Fruit fly (Drosophila melanogaster) whole organism, embryonic: ENCODE data around the gene CG32354.

Experiments used
- BEAF-32 ChIP-seq: fragments of 200-800 bp; sonication (Bioruptor generic); optimal IDR thresholded peaks from 3 replicates; lab custom pipeline; 2017; ENCODE audit warnings: missing biosample characterization, missing genetic modification characterization, mild to moderate bottlenecking, moderate library complexity, missing genetic modification reagents
- BtbVII ChIP-seq: fragments of 200-800 bp; sonication (Bioruptor generic); optimal IDR thresholded peaks from 3 replicates; lab custom pipeline; 2017; ENCODE audit warnings: missing biosample characterization, mild to moderate bottlenecking, missing genetic modification characterization
- CG10267 ChIP-seq: fragments of 200-800 bp; sonication (Bioruptor generic); optimal IDR thresholded peaks from 2 replicates; lab custom pipeline; 2018; ENCODE audit warnings: missing biosample characterization, mild to moderate bottlenecking, missing genetic modification characterization, moderate library complexity
- CG11695 ChIP-seq: fragments of 200-800 bp; sonication (Bioruptor generic); IDR thresholded peaks from 3 replicates; pipeline ENCODE4 v1.3.6; 2022; ENCODE audit warnings: missing biosample characterization, missing genetic modification characterization
- CG13287 ChIP-seq: fragments of 200-800 bp; sonication (Bioruptor generic); IDR thresholded peaks from 2 replicates; pipeline ENCODE4 v1.3.6; 2022; ENCODE audit warnings: missing biosample characterization, missing genetic modification characterization; ENCODE audit not compliant: partially characterized antibody
- CG13296 ChIP-seq: fragments of 200-800 bp; sonication (Bioruptor generic); optimal IDR thresholded peaks from 3 replicates; lab custom pipeline; 2018; ENCODE audit warnings: missing biosample characterization, mild to moderate bottlenecking, missing genetic modification characterization
- CG13894 ChIP-seq: fragments of 200-800 bp; sonication (Bioruptor generic); optimal IDR thresholded peaks from 3 replicates; lab custom pipeline; 2018; ENCODE audit warnings: missing biosample characterization, mild to moderate bottlenecking, missing genetic modification characterization, moderate library complexity
- CG14014 ChIP-seq: fragments of 200-800 bp; sonication (Bioruptor generic); IDR thresholded peaks from 2 replicates; pipeline ENCODE4 v1.3.6; 2022; ENCODE audit warnings: missing biosample characterization, missing genetic modification characterization
- CG16863 ChIP-seq: fragments of 200-800 bp; sonication (Bioruptor generic); optimal IDR thresholded peaks from 3 replicates; lab custom pipeline; 2016; ENCODE audit warnings: missing biosample characterization, missing genetic modification characterization
- CG17328 ChIP-seq: fragments of 200-800 bp; sonication (Bioruptor generic); IDR thresholded peaks from 2 replicates; pipeline ENCODE4 v1.3.6; 2022; ENCODE audit warnings: missing biosample characterization, missing genetic modification characterization
- CG17361 ChIP-seq: fragments of 200-800 bp; sonication (Bioruptor generic); IDR thresholded peaks from 3 replicates; pipeline ENCODE4 v1.3.6; 2022; ENCODE audit warnings: missing biosample characterization, missing genetic modification characterization
- CG1792 ChIP-seq: fragments of 200-800 bp; sonication (Bioruptor generic); optimal IDR thresholded peaks from 2 replicates; lab custom pipeline; 2016; ENCODE audit warnings: missing biosample characterization, missing genetic modification characterization
- CG18262 ChIP-seq: fragments of 200-800 bp; optimal IDR thresholded peaks from 3 replicates; lab custom pipeline; 2019; ENCODE audit warnings: missing biosample characterization, mild to moderate bottlenecking, missing genetic modification characterization, moderate library complexity
- CG1832 ChIP-seq: fragments of 200-800 bp; sonication (Bioruptor generic); optimal IDR thresholded peaks from 2 replicates; lab custom pipeline; 2017; ENCODE audit warnings: missing biosample characterization, mild to moderate bottlenecking, missing genetic modification characterization, inconsistent platforms
- CG18476 ChIP-seq: fragments of 200-800 bp; sonication (Bioruptor generic); optimal IDR thresholded peaks from 2 replicates; lab custom pipeline; 2016; ENCODE audit warnings: missing biosample characterization, mild to moderate bottlenecking, missing genetic modification characterization
- CG2129 ChIP-seq: fragments of 200-800 bp; sonication (Bioruptor generic); IDR thresholded peaks from 2 replicates; pipeline ENCODE4 v1.3.6; 2022; ENCODE audit warnings: missing biosample characterization, missing genetic modification characterization; ENCODE audit not compliant: partially characterized antibody
- CG2199 ChIP-seq: fragments of 200-800 bp; sonication (Bioruptor generic); IDR thresholded peaks from 3 replicates; pipeline ENCODE4 v1.3.6; 2022; ENCODE audit warnings: missing biosample characterization, missing genetic modification characterization
- CG31441 ChIP-seq: fragments of 200-800 bp; sonication (Bioruptor generic); IDR thresholded peaks from 2 replicates; pipeline ENCODE4 v1.3.6; 2022; ENCODE audit warnings: missing biosample characterization, missing genetic modification characterization
- CG3726 ChIP-seq: fragments of 200-800 bp; sonication (Bioruptor generic); IDR thresholded peaks from 3 replicates; pipeline ENCODE4, ENCODE4 v1.3.6; 2022; ENCODE audit warnings: missing biosample characterization, missing genetic modification characterization
- CG6689 ChIP-seq: fragments of 200-800 bp; sonication (Bioruptor generic); IDR thresholded peaks from 2 replicates; pipeline ENCODE4 v1.3.6; 2022; ENCODE audit warnings: missing biosample characterization, missing genetic modification characterization
- CG6791 ChIP-seq: fragments of 200-800 bp; sonication (Bioruptor generic); IDR thresholded peaks from 3 replicates; pipeline ENCODE4 v1.3.6; 2022; ENCODE audit warnings: missing biosample characterization, missing genetic modification characterization; ENCODE audit not compliant: partially characterized antibody
- CTCF ChIP-seq: fragments of 200-800 bp; sonication (Bioruptor generic); optimal IDR thresholded peaks from 2 replicates; lab custom pipeline; 2017; ENCODE audit warnings: missing biosample characterization, mild to moderate bottlenecking, missing genetic modification characterization, moderate library complexity
- D19B ChIP-seq: fragments of 200-800 bp; sonication (Bioruptor generic); optimal IDR thresholded peaks from 2 replicates; lab custom pipeline; 2017; ENCODE audit warnings: missing biosample characterization, mild to moderate bottlenecking, missing genetic modification characterization
- Eip74EF ChIP-seq, 2 experiments: fragments of 200-800 bp in 1 of 2; fragments of >200 bp in 1 of 2; sonication (Bioruptor generic) in 1 of 2; optimal IDR thresholded peaks; 2 replicates each; lab custom pipeline; 2017 to 2019; ENCODE audit warnings: missing biosample characterization in 2 of 2, missing genetic modification characterization in 2 of 2, mild to moderate bottlenecking in 1 of 2, moderate library complexity in 1 of 2
- HLH4C ChIP-seq: fragments of 200-800 bp; sonication (Bioruptor generic); IDR thresholded peaks from 3 replicates; pipeline ENCODE4 v1.3.6; 2022; ENCODE audit warnings: missing biosample characterization, missing genetic modification characterization; ENCODE audit not compliant: partially characterized antibody
- HmgD ChIP-seq: fragments of 200-800 bp; sonication (Bioruptor generic); optimal IDR thresholded peaks from 3 replicates; lab custom pipeline; 2016; ENCODE audit warnings: missing biosample characterization, missing genetic modification characterization
- Lhr ChIP-seq: fragments of 200-800 bp; sonication (Bioruptor generic); optimal IDR thresholded peaks from 3 replicates; lab custom pipeline; 2017; ENCODE audit warnings: mild to moderate bottlenecking, missing biosample characterization, missing genetic modification reagents, missing genetic modification characterization
- MBD-R2 ChIP-seq: fragments of 200-800 bp; sonication (Bioruptor generic); IDR thresholded peaks from 2 replicates; pipeline ENCODE4 v1.3.6; 2022; ENCODE audit warnings: missing biosample characterization, missing genetic modification characterization
- Med ChIP-seq: fragments of 200-800 bp; sonication (Bioruptor generic); peaks from one replicate; lab custom pipeline; 2016; ENCODE audit warnings: missing biosample characterization, missing genetic modification characterization, mild to moderate bottlenecking, inconsistent platforms, moderate library complexity
- Rx ChIP-seq: fragments of 200-800 bp; sonication (Bioruptor generic); IDR thresholded peaks from 2 replicates; pipeline ENCODE4 v1.3.6; 2022; ENCODE audit warnings: missing biosample characterization, missing genetic modification characterization
- Scr ChIP-seq: fragments of 200-800 bp; sonication (Bioruptor generic); IDR thresholded peaks from 2 replicates; pipeline ENCODE4 v1.3.6; 2022; ENCODE audit warnings: missing biosample characterization, missing genetic modification characterization; ENCODE audit not compliant: partially characterized antibody
- cas ChIP-seq: fragments of 200-800 bp; sonication (Bioruptor generic); IDR thresholded peaks from 2 replicates; pipeline ENCODE4 v1.3.6; 2022; ENCODE audit warnings: missing biosample characterization, missing genetic modification characterization
- chinmo ChIP-seq: fragments of 200-800 bp; sonication (Bioruptor generic); IDR thresholded peaks from 4 replicates; pipeline ENCODE4 v1.3.6; 2022; ENCODE audit warnings: missing biosample characterization, missing genetic modification characterization; ENCODE audit not compliant: partially characterized antibody
- chm ChIP-seq: fragments of 200-800 bp; sonication (Bioruptor generic); IDR thresholded peaks from 2 replicates; pipeline ENCODE4 v1.3.6; 2022; ENCODE audit warnings: missing biosample characterization, missing genetic modification characterization
- dmrt99B ChIP-seq: fragments of 200-800 bp; sonication (Bioruptor generic); optimal IDR thresholded peaks from 2 replicates; lab custom pipeline; 2018; ENCODE audit warnings: missing biosample characterization, mild to moderate bottlenecking, missing genetic modification characterization, moderate library complexity
- en ChIP-seq: fragments of 200-800 bp; sonication (Bioruptor generic); optimal IDR thresholded peaks from 2 replicates; lab custom pipeline; 2016; ENCODE audit warnings: missing biosample characterization, missing genetic modification characterization
- fd3F ChIP-seq: fragments of 200-800 bp; sonication (Bioruptor generic); optimal IDR thresholded peaks from 2 replicates; lab custom pipeline; 2018; ENCODE audit warnings: missing biosample characterization, mild to moderate bottlenecking, missing genetic modification characterization, moderate library complexity
- grau ChIP-seq: fragments of 200-800 bp; optimal IDR thresholded peaks from 3 replicates; lab custom pipeline; 2019; ENCODE audit warnings: missing biosample characterization, mild to moderate bottlenecking, missing genetic modification characterization, moderate library complexity
- hbn ChIP-seq: fragments of 200-800 bp; sonication (Bioruptor generic); IDR thresholded peaks from 2 replicates; pipeline ENCODE4 v1.3.6; 2022; ENCODE audit warnings: missing biosample characterization, missing genetic modification characterization; ENCODE audit not compliant: partially characterized antibody
- lbe ChIP-seq: fragments of 200-800 bp; sonication (Bioruptor generic); optimal IDR thresholded peaks from 2 replicates; lab custom pipeline; 2016; ENCODE audit warnings: missing biosample characterization, mild to moderate bottlenecking, missing genetic modification characterization
- mld ChIP-seq: fragments of 200-800 bp; sonication (Bioruptor generic); IDR thresholded peaks from 3 replicates; pipeline ENCODE4 v1.3.6; 2022; ENCODE audit warnings: missing biosample characterization, missing genetic modification characterization; ENCODE audit not compliant: partially characterized antibody
- pum ChIP-seq: fragments of 200-800 bp; sonication (Bioruptor generic); optimal IDR thresholded peaks from 2 replicates; lab custom pipeline; 2016; ENCODE audit warnings: missing biosample characterization, missing genetic modification characterization
- ro ChIP-seq: fragments of 200-800 bp; sonication (Bioruptor generic); IDR thresholded peaks from 2 replicates; pipeline ENCODE4 v1.3.6; 2022; ENCODE audit warnings: missing biosample characterization, missing genetic modification characterization
- sna ChIP-seq: fragments of 200-800 bp; sonication (Bioruptor generic); IDR thresholded peaks from 2 replicates; pipeline ENCODE4 v1.3.6; 2022; ENCODE audit warnings: missing biosample characterization, missing genetic modification characterization; ENCODE audit not compliant: partially characterized antibody
- stwl ChIP-seq: fragments of 200-800 bp; sonication (Bioruptor generic); optimal IDR thresholded peaks from 3 replicates; lab custom pipeline; 2018; ENCODE audit warnings: missing biosample characterization, mild to moderate bottlenecking, missing genetic modification characterization, moderate library complexity
- sug ChIP-seq: fragments of 200-800 bp; optimal IDR thresholded peaks from 2 replicates; lab custom pipeline; 2019; ENCODE audit warnings: missing biosample characterization, mild to moderate bottlenecking, missing genetic modification characterization, moderate library complexity
- tna ChIP-seq: fragments of 200-800 bp; sonication (Bioruptor generic); IDR thresholded peaks from 2 replicates; pipeline ENCODE4 v1.3.6; 2022; ENCODE audit warnings: missing biosample characterization, missing genetic modification characterization; ENCODE audit not compliant: partially characterized antibody
- trem ChIP-seq: fragments of 200-800 bp; optimal IDR thresholded peaks from 3 replicates; lab custom pipeline; 2019; ENCODE audit warnings: missing biosample characterization, mild to moderate bottlenecking, missing genetic modification characterization, moderate library complexity
- zen ChIP-seq: fragments of 200-800 bp; sonication (Bioruptor generic); optimal IDR thresholded peaks from 3 replicates; lab custom pipeline; 2018; ENCODE audit warnings: missing biosample characterization, mild to moderate bottlenecking, missing genetic modification characterization, moderate library complexity

The CG32354 gene

dm6 chr3L:8449202-8449799 lies 27.3 kb upstream of the CG32354 start, which contains the start of gene CG6983 (continued):
- TF ChIP-seq hbn (peak; percentile 71), CG6791 (peak; percentile 88), sna (GFP tag; lab: Robert Waterston, UW) (peak; percentile 75), CG2129 (GFP tag; lab: Robert Waterston, UW) (peak; percentile 30; the same call in 1 of the 2 replicates), mld (GFP tag; lab: Robert Waterston, UW) (0 out of 3 replicates have a peak, but pooled peaks have one; percentile 47), CG17328 (no peak), Lhr (GFP tag; lab: Kevin White, UChicago) (peak; percentile 20), HmgD (GFP tag; lab: Kevin White, UChicago) (no peak), dmrt99B (tag; lab: Kevin White, UChicago) (no peak), Eip74EF (GFP tag; optimal IDR thresholded peaks at IDR 0.05; lab: Kevin White, UChicago) (no peak), CG14014 (GFP tag; lab: Robert Waterston, UW) (no peak), BEAF-32 (GFP tag; lab: Kevin White, UChicago) (peak; percentile 85), stwl (tag; lab: Kevin White, UChicago) (peak; percentile 16), zen (tag; lab: Kevin White, UChicago) (no peak), CG17361 (GFP tag; lab: Robert Waterston, UW) (0 out of 3 replicates have a peak, but pooled peaks have one; percentile 22), grau (no peak), CG10267 (tag; lab: Kevin White, UChicago) (peak; percentile 32), pum (GFP tag; lab: Kevin White, UChicago) (no peak), Med (GFP tag; lab: Kevin White, UChicago) (peak; percentile 74), tna (GFP tag; lab: Robert Waterston, UW) (peak; percentile 61), trem (tag; lab: Kevin White, UChicago) (peak; percentile 18), fd3F (GFP tag; lab: Kevin White, UChicago) (no peak), CG16863 (GFP tag; lab: Kevin White, UChicago) (no peak), CG18262 (tag; lab: Kevin White, UChicago) (no peak), HLH4C (GFP tag; lab: Robert Waterston, UW) (peak; percentile 76), MBD-R2 (GFP tag; lab: Robert Waterston, UW) (peak; percentile 31), CG31441 (GFP tag; lab: Robert Waterston, UW) (peak; percentile 24; the same call in 1 of the 2 replicates), Rx (GFP tag; lab: Robert Waterston, UW) (no peak), CG13287 (peak; percentile 85), CG11695 (GFP tag; lab: Robert Waterston, UW) (no peak), CTCF (GFP tag; lab: Kevin White, UChicago) (peak; percentile 96), D19B (GFP tag; lab: Kevin White, UChicago) (no peak), CG13296 (GFP tag; lab: Kevin White, UChicago) (peak; percentile 15), en (GFP tag; lab: Kevin White, UChicago) (no peak), chm (peak; percentile 47; the same call in 1 of the 2 replicates), CG3726 (no peak), BtbVII (no peak), Scr (GFP tag; lab: Robert Waterston, UW) (peak; percentile 78), CG6689 (GFP tag; lab: Robert Waterston, UW) (no peak), CG2199 (GFP tag; lab: Robert Waterston, UW) (no peak), CG13894 (tag; lab: Kevin White, UChicago) (peak; percentile 0), lbe (GFP tag; lab: Kevin White, UChicago) (no peak), cas (GFP tag; lab: Robert Waterston, UW) (peak; percentile 9; the same call in 1 of the 2 replicates), CG1792 (GFP tag; lab: Kevin White, UChicago) (no peak), CG1832 (GFP tag; lab: Kevin White, UChicago) (no peak), sug (tag; lab: Kevin White, UChicago) (peak; percentile 16), CG18476 (GFP tag; lab: Kevin White, UChicago) (peak; percentile 26), chinmo (GFP tag; lab: Robert Waterston, UW) (peak; percentile 79; the same call in 3 of the 4 replicates), ro (no peak)
